Fruit fly (Drosophila melanogaster) Kc167 (cell line): Measurements from ENCODE around the gene CG43156.

Experiments
- Myc ChIP-seq: fragments of >200 bp; optimal IDR thresholded peaks from 2 replicates; lab custom pipeline; 2017; ENCODE audit warnings: missing external identifiers
- h ChIP-seq: fragments of >200 bp; optimal IDR thresholded peaks from 3 replicates; lab custom pipeline; 2018; ENCODE audit warnings: missing external identifiers
- insv ChIP-seq: fragments of >200 bp; optimal IDR thresholded peaks from 3 replicates; lab custom pipeline; 2018; ENCODE audit warnings: missing external identifiers
- psq ChIP-seq: fragments of >200 bp; optimal IDR thresholded peaks from 2 replicates; lab custom pipeline; 2017; ENCODE audit warnings: missing external identifiers

DNA sequence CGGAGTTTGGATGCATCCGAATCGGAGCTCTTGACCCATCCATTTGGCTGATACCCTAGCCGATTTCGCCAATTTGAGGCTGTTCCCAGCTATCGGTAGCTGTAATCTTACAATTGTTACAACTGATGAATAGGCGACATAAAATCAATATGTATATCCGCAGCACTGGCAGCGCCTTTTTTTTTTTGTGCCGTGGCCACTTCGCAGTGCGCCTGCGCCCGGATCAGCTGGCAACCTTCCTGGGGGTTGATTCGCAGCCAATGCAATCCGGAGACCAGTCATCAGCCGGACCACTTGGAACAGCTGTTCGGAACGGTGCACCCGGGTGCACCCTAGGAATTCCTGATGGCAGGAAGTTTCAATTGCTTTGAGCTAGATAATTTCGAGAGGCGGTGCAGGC is 24.1 kb upstream of the CG43156 start, which contains the start of gene Pdzd8:
- TF ChIP-seq psq (no peak), Myc (lab: Kevin White, UChicago) (no peak), insv (lab: Kevin White, UChicago) (no peak), h (lab: Kevin White, UChicago) (no peak)
